Worm (Caenorhabditis elegans): ENCODE results near the gene tyra-3.

- TF ChIP-seq unc-39 (tag; optimal IDR thresholded peaks at IDR 0.05) (no peak), pha-4 (tag; optimal IDR thresholded peaks at IDR 0.05) (no peak), lin-13 (tag; optimal IDR thresholded peaks at IDR 0.05) (no peak), tbx-8 (GFP tag; optimal IDR thresholded peaks at IDR 0.05) (no peak), lsy-2 (tag; optimal IDR thresholded peaks at IDR 0.05) (no peak), blmp-1 (tag; optimal IDR thresholded peaks at IDR 0.05) (no peak), drap-1 (GFP tag; optimal IDR thresholded peaks at IDR 0.05) (no peak)
These were observed 44.7 kb downstream of the tyra-3 start for ce11 chrX:4992523-4992922.
